Fruit fly (Drosophila melanogaster) whole organism, embryonic: Measurements from ENCODE around the gene Tpr2.

Experiments
- Antp ChIP-seq: fragments of 200-800 bp; sonication (Bioruptor generic); optimal IDR thresholded peaks from 3 replicates; lab custom pipeline; 2016; ENCODE audit warnings: missing biosample characterization, missing genetic modification characterization
- BtbVII ChIP-seq: fragments of 200-800 bp; sonication (Bioruptor generic); optimal IDR thresholded peaks from 3 replicates; lab custom pipeline; 2017; ENCODE audit warnings: missing biosample characterization, mild to moderate bottlenecking, missing genetic modification characterization
- CG10147 ChIP-seq: fragments of 200-800 bp; sonication (Bioruptor generic); optimal IDR thresholded peaks from 2 replicates; lab custom pipeline; 2019; ENCODE audit warnings: missing biosample characterization, mild to moderate bottlenecking, missing genetic modification characterization, moderate library complexity
- CG10267 ChIP-seq: fragments of 200-800 bp; sonication (Bioruptor generic); optimal IDR thresholded peaks from 2 replicates; lab custom pipeline; 2018; ENCODE audit warnings: missing biosample characterization, mild to moderate bottlenecking, missing genetic modification characterization, moderate library complexity
- CG10654 ChIP-seq: fragments of 200-800 bp; sonication (Bioruptor generic); optimal IDR thresholded peaks from 2 replicates; lab custom pipeline; 2016; ENCODE audit warnings: missing biosample characterization, missing genetic modification characterization
- CG14667 ChIP-seq: fragments of 200-800 bp; sonication (Bioruptor generic); IDR thresholded peaks from 2 replicates; pipeline ENCODE4 v1.3.6; 2022; ENCODE audit warnings: missing biosample characterization, missing genetic modification characterization
- CG14710 ChIP-seq: fragments of 200-800 bp; sonication (Bioruptor generic); optimal IDR thresholded peaks from 3 replicates; lab custom pipeline; 2019; ENCODE audit warnings: missing biosample characterization, mild to moderate bottlenecking, missing genetic modification characterization, moderate library complexity
- CG16863 ChIP-seq: fragments of 200-800 bp; sonication (Bioruptor generic); optimal IDR thresholded peaks from 3 replicates; lab custom pipeline; 2016; ENCODE audit warnings: missing biosample characterization, missing genetic modification characterization
- CG17385 ChIP-seq: fragments of 200-800 bp; sonication (Bioruptor generic); optimal IDR thresholded peaks from 3 replicates; lab custom pipeline; 2018; ENCODE audit warnings: missing biosample characterization, mild to moderate bottlenecking, missing genetic modification characterization
- CG17802 ChIP-seq: fragments of 200-800 bp; sonication (Bioruptor generic); optimal IDR thresholded peaks from 2 replicates; lab custom pipeline; 2018; ENCODE audit warnings: missing biosample characterization, mild to moderate bottlenecking, missing genetic modification characterization, moderate library complexity
- CG18599 ChIP-seq: fragments of 200-800 bp; sonication (Bioruptor generic); optimal IDR thresholded peaks from 3 replicates; lab custom pipeline; 2017; ENCODE audit warnings: missing biosample characterization, missing genetic modification characterization, mild to moderate bottlenecking, moderate library complexity, missing genetic modification reagents
- CG3065 ChIP-seq: fragments of 200-800 bp; sonication (Bioruptor generic); optimal IDR thresholded peaks from 2 replicates; lab custom pipeline; 2016; ENCODE audit warnings: missing biosample characterization, missing genetic modification characterization
- CG31441 ChIP-seq: fragments of 200-800 bp; sonication (Bioruptor generic); IDR thresholded peaks from 2 replicates; pipeline ENCODE4 v1.3.6; 2022; ENCODE audit warnings: missing biosample characterization, missing genetic modification characterization
- CG3847 ChIP-seq: fragments of 200-800 bp; sonication (Bioruptor generic); IDR thresholded peaks from 2 replicates; pipeline ENCODE4 v1.3.6; 2022; ENCODE audit warnings: missing biosample characterization, missing genetic modification characterization
- CG4707 ChIP-seq: fragments of 200-800 bp; sonication (Bioruptor generic); optimal IDR thresholded peaks from 2 replicates; lab custom pipeline; 2018; ENCODE audit warnings: missing biosample characterization, mild to moderate bottlenecking, missing genetic modification characterization, moderate library complexity
- CG6765 ChIP-seq: fragments of 200-800 bp; sonication (Bioruptor generic); optimal IDR thresholded peaks from 3 replicates; lab custom pipeline; 2017; ENCODE audit warnings: missing biosample characterization, mild to moderate bottlenecking, missing genetic modification characterization
- CG7786 ChIP-seq: fragments of 200-800 bp; sonication (Bioruptor generic); optimal IDR thresholded peaks from 2 replicates; lab custom pipeline; 2016; ENCODE audit warnings: missing biosample characterization, missing genetic modification characterization
- CG7839 ChIP-seq: fragments of 200-800 bp; sonication (Bioruptor generic); optimal IDR thresholded peaks from 3 replicates; lab custom pipeline; 2018; ENCODE audit warnings: missing biosample characterization, mild to moderate bottlenecking, missing genetic modification characterization, moderate library complexity
- CG7987 ChIP-seq: fragments of 200-800 bp; sonication (Bioruptor generic); optimal IDR thresholded peaks from 2 replicates; lab custom pipeline; 2018; ENCODE audit warnings: missing biosample characterization, mild to moderate bottlenecking, missing genetic modification characterization, moderate library complexity
- CG8924 ChIP-seq: fragments of 200-800 bp; optimal IDR thresholded peaks from 3 replicates; lab custom pipeline; 2019; ENCODE audit warnings: missing biosample characterization, mild to moderate bottlenecking, missing genetic modification characterization, moderate library complexity
- CkIIα-i1 ChIP-seq: fragments of 200-800 bp; sonication (Bioruptor generic); IDR thresholded peaks from 2 replicates; pipeline ENCODE4 v1.3.6; 2022; ENCODE audit warnings: missing biosample characterization, missing genetic modification characterization
- Drgx ChIP-seq: fragments of 200-800 bp; sonication (Bioruptor generic); IDR thresholded peaks from 2 replicates; pipeline ENCODE4 v1.3.6; 2022; ENCODE audit warnings: missing biosample characterization, missing genetic modification characterization
- NC2β ChIP-seq: fragments of 200-800 bp; sonication (Bioruptor generic); optimal IDR thresholded peaks from 2 replicates; lab custom pipeline; 2016; ENCODE audit warnings: missing biosample characterization, missing genetic modification characterization
- Ptx1 ChIP-seq: fragments of 200-800 bp; sonication (Bioruptor generic); IDR thresholded peaks from 2 replicates; pipeline ENCODE4 v1.3.6; 2022; ENCODE audit warnings: missing biosample characterization, missing genetic modification characterization
- Sox100B ChIP-seq: fragments of 200-800 bp; sonication (Bioruptor generic); optimal IDR thresholded peaks from 3 replicates; lab custom pipeline; 2018; ENCODE audit warnings: missing biosample characterization, mild to moderate bottlenecking, missing genetic modification characterization
- Sox102F ChIP-seq: fragments of 200-800 bp; sonication (Bioruptor generic); optimal IDR thresholded peaks from 2 replicates; lab custom pipeline; 2018; ENCODE audit warnings: missing biosample characterization, mild to moderate bottlenecking, missing genetic modification characterization, moderate library complexity
- Sry-δ ChIP-seq: fragments of 200-800 bp; sonication (Bioruptor generic); optimal IDR thresholded peaks from 2 replicates; lab custom pipeline; 2016; ENCODE audit warnings: missing biosample characterization, missing genetic modification characterization
- ara ChIP-seq: fragments of 200-800 bp; sonication (Bioruptor generic); IDR thresholded peaks from 2 replicates; pipeline ENCODE4 v1.3.6; 2022; ENCODE audit warnings: missing biosample characterization, missing genetic modification characterization
- bab2 ChIP-seq: fragments of 200-800 bp; sonication (Bioruptor generic); optimal IDR thresholded peaks from 2 replicates; lab custom pipeline; 2016; ENCODE audit warnings: missing biosample characterization, missing genetic modification characterization
- cato ChIP-seq: fragments of 200-800 bp; sonication (Bioruptor generic); optimal IDR thresholded peaks from 2 replicates; lab custom pipeline; 2016; ENCODE audit warnings: missing biosample characterization, missing genetic modification characterization, borderline replicate concordance
- chinmo ChIP-seq: fragments of 200-800 bp; sonication (Bioruptor generic); IDR thresholded peaks from 4 replicates; pipeline ENCODE4 v1.3.6; 2022; ENCODE audit warnings: missing biosample characterization, missing genetic modification characterization; ENCODE audit not compliant: partially characterized antibody
- chn ChIP-seq: fragments of 200-800 bp; sonication (Bioruptor generic); optimal IDR thresholded peaks from 2 replicates; lab custom pipeline; 2016; ENCODE audit warnings: missing biosample characterization, missing genetic modification characterization
- crc ChIP-seq: fragments of 200-800 bp; sonication (Bioruptor generic); optimal IDR thresholded peaks from 2 replicates; lab custom pipeline; 2016; ENCODE audit warnings: missing biosample characterization, missing genetic modification characterization
- dan ChIP-seq: fragments of 200-800 bp; sonication (Bioruptor generic); IDR thresholded peaks from 2 replicates; pipeline ENCODE4 v1.3.6; 2022; ENCODE audit warnings: missing biosample characterization, missing genetic modification characterization
- dmrt11E ChIP-seq: fragments of 200-800 bp; sonication (Bioruptor generic); optimal IDR thresholded peaks from 3 replicates; lab custom pipeline; 2018; ENCODE audit warnings: missing biosample characterization, mild to moderate bottlenecking, missing genetic modification characterization, moderate library complexity
- ems ChIP-seq: fragments of 200-800 bp; sonication (Bioruptor generic); optimal IDR thresholded peaks from 3 replicates; lab custom pipeline; 2016; ENCODE audit warnings: missing biosample characterization, missing genetic modification characterization
- esg ChIP-seq: fragments of 200-800 bp; sonication (Bioruptor generic); conservative IDR thresholded peaks from 2 replicates; pipeline ENCODE4 v1.3.6; 2022; ENCODE audit warnings: missing biosample characterization, missing genetic modification characterization
- eyg ChIP-seq: fragments of 200-800 bp; sonication (Bioruptor generic); optimal IDR thresholded peaks from 3 replicates; lab custom pipeline; 2016; ENCODE audit warnings: missing biosample characterization, missing genetic modification characterization
- fu2 ChIP-seq: fragments of 200-800 bp; sonication (Bioruptor generic); optimal IDR thresholded peaks from 2 replicates; lab custom pipeline; 2016; ENCODE audit warnings: missing biosample characterization, missing genetic modification characterization
- gcm ChIP-seq: fragments of 200-800 bp; sonication (Bioruptor generic); optimal IDR thresholded peaks from 2 replicates; lab custom pipeline; 2019; ENCODE audit warnings: missing biosample characterization, mild to moderate bottlenecking, missing genetic modification characterization, moderate library complexity
- gsb-n ChIP-seq: fragments of 200-800 bp; sonication (Bioruptor generic); optimal IDR thresholded peaks from 3 replicates; lab custom pipeline; 2018; ENCODE audit warnings: missing biosample characterization, mild to moderate bottlenecking, missing genetic modification characterization
- h ChIP-seq: fragments of >200 bp; optimal IDR thresholded peaks from 2 replicates; lab custom pipeline; 2017
- ham ChIP-seq: fragments of 200-800 bp; sonication (Bioruptor generic); IDR thresholded peaks from 2 replicates; pipeline ENCODE4 v1.3.6; 2022; ENCODE audit warnings: missing biosample characterization, missing genetic modification characterization
- hbn ChIP-seq: fragments of 200-800 bp; sonication (Bioruptor generic); IDR thresholded peaks from 2 replicates; pipeline ENCODE4 v1.3.6; 2022; ENCODE audit warnings: missing biosample characterization, missing genetic modification characterization; ENCODE audit not compliant: partially characterized antibody
- jumu ChIP-seq: fragments of 200-800 bp; sonication (Bioruptor generic); optimal IDR thresholded peaks from 3 replicates; lab custom pipeline; 2016; ENCODE audit warnings: missing biosample characterization, missing genetic modification characterization
- kah ChIP-seq: fragments of 200-800 bp; sonication (Bioruptor generic); optimal IDR thresholded peaks from 2 replicates; lab custom pipeline; 2018; ENCODE audit warnings: missing biosample characterization, mild to moderate bottlenecking, missing genetic modification characterization
- klu ChIP-seq: fragments of 200-800 bp; sonication (Bioruptor generic); IDR thresholded peaks from 2 replicates; pipeline ENCODE4 v1.3.6; 2022; ENCODE audit warnings: missing biosample characterization, missing genetic modification characterization
- lbe ChIP-seq: fragments of 200-800 bp; sonication (Bioruptor generic); optimal IDR thresholded peaks from 2 replicates; lab custom pipeline; 2016; ENCODE audit warnings: missing biosample characterization, mild to moderate bottlenecking, missing genetic modification characterization
- so ChIP-seq: fragments of 200-800 bp; sonication (Bioruptor generic); IDR thresholded peaks from 3 replicates; pipeline ENCODE4 v1.3.6; 2022; ENCODE audit warnings: missing biosample characterization, missing genetic modification characterization
- stc ChIP-seq: fragments of 200-800 bp; sonication (Bioruptor generic); IDR thresholded peaks from 2 replicates; pipeline ENCODE4 v1.3.6; 2022; ENCODE audit warnings: missing biosample characterization, missing genetic modification characterization
- usp ChIP-seq: fragments of >200 bp; optimal IDR thresholded peaks from 2 replicates; lab custom pipeline; 2017; ENCODE audit warnings: missing biosample characterization, missing genetic modification characterization
- vnd ChIP-seq: fragments of 200-800 bp; sonication (Bioruptor generic); IDR thresholded peaks from 3 replicates; pipeline ENCODE4 v1.3.6; 2022; ENCODE audit warnings: missing biosample characterization, missing genetic modification characterization; ENCODE audit not compliant: partially characterized antibody
- wdn ChIP-seq: fragments of 200-800 bp; sonication (Bioruptor generic); IDR thresholded peaks from 2 replicates; pipeline ENCODE4 v1.3.6; 2022; ENCODE audit warnings: missing biosample characterization, missing genetic modification characterization

The Tpr2 gene

dm6 chr2L:16548418-16549108 is 57.2 kb downstream of the Tpr2 start (continued):
- TF ChIP-seq vnd (GFP tag; lab: Robert Waterston, UW) (no peak), fu2 (GFP tag; lab: Kevin White, UChicago) (no peak), Antp (GFP tag; lab: Kevin White, UChicago) (no peak), jumu (GFP tag; lab: Kevin White, UChicago) (no peak), usp (GFP tag; lab: Kevin White, UChicago) (no peak), CG6765 (GFP tag; lab: Kevin White, UChicago) (no peak), klu (GFP tag; lab: Robert Waterston, UW) (no peak), esg (no peak), CG18599 (peak; percentile 63), crc (GFP tag; lab: Kevin White, UChicago) (no peak), so (GFP tag; lab: Robert Waterston, UW) (no peak), CG17385 (no peak), BtbVII (no peak), h (lab: Kevin White, UChicago) (no peak), chn (no peak), CG7786 (GFP tag; lab: Kevin White, UChicago) (no peak), CG4707 (GFP tag; lab: Kevin White, UChicago) (no peak), ara (GFP tag; lab: Robert Waterston, UW) (no peak), CG14710 (tag; lab: Kevin White, UChicago) (no peak), dmrt11E (tag; lab: Kevin White, UChicago) (peak; percentile 39), Sox100B (GFP tag; lab: Kevin White, UChicago) (peak; percentile 69), ems (GFP tag; lab: Kevin White, UChicago) (no peak), ham (no peak), lbe (GFP tag; lab: Kevin White, UChicago) (no peak), gcm (GFP tag; lab: Kevin White, UChicago) (no peak), wdn (GFP tag; lab: Robert Waterston, UW) (no peak), cato (GFP tag; lab: Kevin White, UChicago) (no peak), CG14667 (no peak), CG17802 (tag; lab: Kevin White, UChicago) (no peak), dan (GFP tag; lab: Robert Waterston, UW) (no peak), Ptx1 (GFP tag; lab: Robert Waterston, UW) (no peak), gsb-n (tag; lab: Kevin White, UChicago) (peak; percentile 49), stc (GFP tag; lab: Robert Waterston, UW) (no peak), CkIIα-i1 (GFP tag; lab: Robert Waterston, UW) (no peak), Sox102F (GFP tag; lab: Kevin White, UChicago) (peak; percentile 59), chinmo (GFP tag; lab: Robert Waterston, UW) (no peak), CG10267 (peak; percentile 55)

- TF ChIP-seq bab2 (GFP tag; lab: Kevin White, UChicago) (no peak), CG31441 (GFP tag; lab: Robert Waterston, UW) (no peak), CG10654 (no peak), NC2β (GFP tag; lab: Kevin White, UChicago) (no peak), CG8924 (no peak), CG16863 (GFP tag; lab: Kevin White, UChicago) (no peak), Sry-δ (GFP tag; lab: Kevin White, UChicago) (no peak), CG7987 (no peak), CG14667 (no peak), CG7839 (no peak), CG3847 (GFP tag; lab: Robert Waterston, UW) (no peak), Drgx (GFP tag; lab: Robert Waterston, UW) (no peak), CG10147 (GFP tag; lab: Kevin White, UChicago) (no peak), hbn (no peak), eyg (GFP tag; lab: Kevin White, UChicago) (no peak), CG3065 (GFP tag; lab: Kevin White, UChicago) (no peak), kah (GFP tag; lab: Kevin White, UChicago) (no peak)
These were observed 58.5 kb downstream of the Tpr2 start, which contains the start of gene CG5968 for dm6 chr2L:16549859-16550258. Gene CG5968, minus strand, starts transcription at chr2L:16549959.
